Worm (Caenorhabditis elegans) whole organism, young adult: ENCODE measurements around the gene mab-5.
A peak's percentile ranks its signal among the peaks of the same experiment; 100 is the strongest.

ENCODE experiments used
- B0261.1 ChIP-seq: sonication (generic microtip); optimal IDR thresholded peaks from 2 replicates; lab custom pipeline; 2016; ENCODE audit warnings: mild to moderate bottlenecking, missing genetic modification characterization, moderate library complexity, missing compliant biosample characterization
- C17E4.6 ChIP-seq: fragments of 200-800 bp; sonication (Bioruptor generic); IDR thresholded peaks from 2 replicates; pipeline ENCODE4 v1.3.6; 2022; ENCODE audit warnings: missing genetic modification reagents, missing genetic modification characterization, missing compliant biosample characterization
- F23B12.7 ChIP-seq: sonication (generic microtip); optimal IDR thresholded peaks from 2 replicates; lab custom pipeline; 2017; ENCODE audit warnings: missing genetic modification characterization, mild to moderate bottlenecking, missing compliant biosample characterization, antibody characterized with exemption, moderate library complexity; ENCODE audit not compliant: insufficient read depth
- F33H1.4 ChIP-seq: fragments of 200-800 bp; sonication (Bioruptor generic); IDR thresholded peaks from 2 replicates; pipeline ENCODE4 v1.3.6; 2022; ENCODE audit warnings: missing genetic modification reagents, missing genetic modification characterization, missing compliant biosample characterization
- T07F8.4 ChIP-seq: sonication (generic microtip); optimal IDR thresholded peaks from 2 replicates; lab custom pipeline; 2016; ENCODE audit warnings: mild to moderate bottlenecking, missing genetic modification characterization, moderate library complexity, missing compliant biosample characterization
- T26A5.8 ChIP-seq: sonication (generic microtip); optimal IDR thresholded peaks from 2 replicates; lab custom pipeline; 2016; ENCODE audit warnings: missing genetic modification characterization, missing compliant biosample characterization
- Y67H2A.10 ChIP-seq: fragments of 200-800 bp; sonication (Bioruptor generic); conservative IDR thresholded peaks from 2 replicates; pipeline ENCODE4 v1.3.6; 2022; ENCODE audit warnings: missing genetic modification reagents, missing genetic modification characterization, missing compliant biosample characterization
- Y79H2A.3 ChIP-seq: fragments of 200-800 bp; sonication (Bioruptor generic); conservative IDR thresholded peaks from 2 replicates; pipeline ENCODE4 v1.3.6; 2022; ENCODE audit warnings: missing genetic modification reagents, missing genetic modification characterization, missing compliant biosample characterization
- Y95B8A.8 ChIP-seq: fragments of 200-800 bp; sonication (Bioruptor generic); IDR thresholded peaks from 2 replicates; pipeline ENCODE4 v1.3.6; 2022; ENCODE audit warnings: missing genetic modification reagents, missing genetic modification characterization, missing compliant biosample characterization
- aptf-3 ChIP-seq: fragments of 200-800 bp; sonication (Bioruptor generic); IDR thresholded peaks from 2 replicates; pipeline ENCODE4 v1.3.6; 2022; ENCODE audit warnings: missing genetic modification characterization, missing compliant biosample characterization
- attf-3 ChIP-seq: fragments of 200-800 bp; sonication (Bioruptor generic); conservative IDR thresholded peaks from 2 replicates; pipeline ENCODE4 v1.3.6; 2022; ENCODE audit warnings: missing genetic modification reagents, missing genetic modification characterization, missing compliant biosample characterization
- cebp-2 ChIP-seq: fragments of 200-800 bp; sonication (Bioruptor generic); IDR thresholded peaks from 2 replicates; pipeline ENCODE4 v1.3.6; 2022; ENCODE audit warnings: missing genetic modification characterization, missing compliant biosample characterization
- ceh-91 ChIP-seq: fragments of 200-800 bp; sonication (Bioruptor generic); IDR thresholded peaks from 2 replicates; pipeline ENCODE4 v1.3.6; 2022; ENCODE audit warnings: missing genetic modification reagents, missing genetic modification characterization, missing compliant biosample characterization
- chd-7 ChIP-seq: sonication (generic microtip); optimal IDR thresholded peaks from 2 replicates; lab custom pipeline; 2016; ENCODE audit warnings: mild to moderate bottlenecking, missing genetic modification characterization, moderate library complexity, missing compliant biosample characterization
- dpff-1 ChIP-seq: sonication (generic microtip); optimal IDR thresholded peaks from 2 replicates; lab custom pipeline; 2017; ENCODE audit warnings: mild to moderate bottlenecking, missing genetic modification characterization, missing compliant biosample characterization
- egl-44 ChIP-seq: fragments of 200-800 bp; sonication (Bioruptor generic); IDR thresholded peaks from 2 replicates; pipeline ENCODE4 v1.3.6; 2022; ENCODE audit warnings: missing genetic modification reagents, missing genetic modification characterization, missing compliant biosample characterization
- gei-17 ChIP-seq: fragments of 200-800 bp; sonication (Bioruptor generic); optimal IDR thresholded peaks from 2 replicates; lab custom pipeline; 2018; ENCODE audit warnings: mild to moderate bottlenecking, missing genetic modification characterization, missing compliant biosample characterization
- hmg-1.2 ChIP-seq: fragments of 200-800 bp; sonication (Bioruptor generic); IDR thresholded peaks from 2 replicates; pipeline ENCODE4 v1.3.6; 2022; ENCODE audit warnings: missing genetic modification reagents, missing genetic modification characterization, missing compliant biosample characterization
- hsf-1 ChIP-seq: fragments of 200-800 bp; sonication (Bioruptor generic); IDR thresholded peaks from 2 replicates; pipeline ENCODE4 v1.3.6; 2022; ENCODE audit warnings: missing genetic modification reagents, missing genetic modification characterization, missing compliant biosample characterization
- lag-1 ChIP-seq: fragments of 200-800 bp; sonication (Bioruptor generic); IDR thresholded peaks from 2 replicates; pipeline ENCODE4 v1.3.6; 2022; ENCODE audit warnings: missing genetic modification reagents, missing genetic modification characterization, missing compliant biosample characterization
- let-607 ChIP-seq, 2 experiments: fragments of 200-800 bp in 1 of 2; sonication (Bioruptor generic) in 1 of 2; sonication (generic microtip) in 1 of 2; optimal IDR thresholded peaks; 2 replicates each; lab custom pipeline; 2016 to 2018; ENCODE audit warnings: mild to moderate bottlenecking in 2 of 2, missing compliant biosample characterization in 2 of 2, missing genetic modification characterization in 2 of 2, moderate library complexity in 2 of 2, missing genotype in 1 of 2
- lin-26 ChIP-seq: fragments of 200-800 bp; sonication (Bioruptor generic); IDR thresholded peaks from 2 replicates; pipeline ENCODE4 v1.3.6; 2022; ENCODE audit warnings: missing genetic modification reagents, missing genetic modification characterization, missing compliant biosample characterization
- lir-1 ChIP-seq: fragments of 200-800 bp; sonication (Bioruptor generic); conservative IDR thresholded peaks from 2 replicates; pipeline ENCODE4 v1.3.6; 2022; ENCODE audit warnings: missing genetic modification reagents, missing genetic modification characterization, missing compliant biosample characterization
- lsy-27 ChIP-seq: sonication (generic microtip); optimal IDR thresholded peaks from 2 replicates; lab custom pipeline; 2017; ENCODE audit warnings: missing genetic modification characterization, mild to moderate bottlenecking, missing compliant biosample characterization, antibody characterized with exemption, missing genotype, borderline replicate concordance; ENCODE audit not compliant: insufficient read depth
- mes-4 ChIP-seq: sonication (generic microtip); optimal IDR thresholded peaks from 2 replicates; lab custom pipeline; 2016; ENCODE audit warnings: missing genotype, missing genetic modification characterization, missing compliant biosample characterization
- mxl-1 ChIP-seq: sonication (generic microtip); optimal IDR thresholded peaks from 2 replicates; lab custom pipeline; 2016; ENCODE audit warnings: missing genetic modification characterization, missing compliant biosample characterization
- nfya-2 ChIP-seq: fragments of 200-800 bp; sonication (Bioruptor generic); IDR thresholded peaks from 2 replicates; pipeline ENCODE4 v1.3.6; 2022; ENCODE audit warnings: missing genetic modification reagents, missing genetic modification characterization, missing compliant biosample characterization
- nfyb-1 ChIP-seq: fragments of 200-800 bp; sonication (Bioruptor generic); IDR thresholded peaks from 2 replicates; pipeline ENCODE4 v1.3.6; 2022; ENCODE audit warnings: missing genetic modification reagents, missing genetic modification characterization, missing compliant biosample characterization
- nhr-27 ChIP-seq: fragments of 200-800 bp; sonication (Bioruptor generic); optimal IDR thresholded peaks from 2 replicates; lab custom pipeline; 2018; ENCODE audit warnings: mild to moderate bottlenecking, missing genetic modification characterization, moderate library complexity, missing compliant biosample characterization
- nhr-80 ChIP-seq: sonication (generic microtip); optimal IDR thresholded peaks from 2 replicates; lab custom pipeline; 2016; ENCODE audit warnings: missing genetic modification characterization, missing compliant biosample characterization
- pbrm-1 ChIP-seq: fragments of 200-800 bp; sonication (Bioruptor generic); IDR thresholded peaks from 2 replicates; pipeline ENCODE4 v1.3.6; 2022; ENCODE audit warnings: missing genetic modification reagents, missing genetic modification characterization, missing compliant biosample characterization
- repo-1 ChIP-seq: sonication (generic microtip); optimal IDR thresholded peaks from 2 replicates; lab custom pipeline; 2017; ENCODE audit warnings: mild to moderate bottlenecking, missing genetic modification characterization, missing compliant biosample characterization
- sdz-38 ChIP-seq: sonication (generic microtip); optimal IDR thresholded peaks from 2 replicates; lab custom pipeline; 2016; ENCODE audit warnings: missing genotype, missing genetic modification characterization, missing compliant biosample characterization
- snpc-1.1 ChIP-seq: sonication (generic microtip); optimal IDR thresholded peaks from 2 replicates; lab custom pipeline; 2017; ENCODE audit warnings: missing genetic modification characterization, mild to moderate bottlenecking, missing compliant biosample characterization, antibody characterized with exemption, moderate library complexity, missing genotype, missing genetic modification reagents; ENCODE audit not compliant: insufficient read depth
- snpc-3.4 ChIP-seq: sonication (generic microtip); optimal IDR thresholded peaks from 2 replicates; lab custom pipeline; 2017; ENCODE audit warnings: missing genetic modification characterization, mild to moderate bottlenecking, missing compliant biosample characterization, antibody characterized with exemption, moderate library complexity, missing genotype, missing genetic modification reagents
- snpc-4 ChIP-seq, 5 experiments: fragments of 150-350 bp in 1 of 5; sonication (generic microtip) in 4 of 5; optimal IDR thresholded peaks; 2 replicates each; lab custom pipeline; 2014 to 2018; ENCODE audit warnings: missing genetic modification characterization in 5 of 5, missing biosample characterization in 3 of 5, antibody characterized with exemption in 2 of 5, mild to moderate bottlenecking in 2 of 5, missing compliant biosample characterization in 2 of 5, missing genotype in 2 of 5, moderate library complexity in 2 of 5, missing genetic modification reagents in 1 of 5
- tbx-9 ChIP-seq: sonication (generic microtip); optimal IDR thresholded peaks from 2 replicates; lab custom pipeline; 2016; ENCODE audit warnings: borderline replicate concordance, missing genetic modification characterization, inconsistent platforms, missing compliant biosample characterization
- tlf-1 ChIP-seq: fragments of 200-800 bp; sonication (Bioruptor generic); optimal IDR thresholded peaks from 2 replicates; lab custom pipeline; 2018; ENCODE audit warnings: mild to moderate bottlenecking, missing genetic modification characterization, missing compliant biosample characterization
- unc-130 ChIP-seq: sonication (generic microtip); optimal IDR thresholded peaks from 2 replicates; lab custom pipeline; 2016; ENCODE audit warnings: missing genetic modification reagents, missing genetic modification characterization, missing compliant biosample characterization
- xnd-1 ChIP-seq: sonication (generic microtip); optimal IDR thresholded peaks from 2 replicates; lab custom pipeline; 2016; ENCODE audit warnings: missing genotype, missing genetic modification reagents, missing genetic modification characterization, missing compliant biosample characterization
- ztf-22 ChIP-seq: fragments of 200-800 bp; sonication (Bioruptor generic); optimal IDR thresholded peaks from 2 replicates; lab custom pipeline; 2018; ENCODE audit warnings: mild to moderate bottlenecking, missing genetic modification characterization, moderate library complexity, missing compliant biosample characterization
- ztf-28 ChIP-seq: fragments of 200-800 bp; sonication (Bioruptor generic); IDR thresholded peaks from 2 replicates; pipeline ENCODE4 v1.3.6; 2022; ENCODE audit warnings: missing genetic modification reagents, missing genetic modification characterization, missing compliant biosample characterization
- ztf-3 ChIP-seq: fragments of 200-800 bp; sonication (Bioruptor generic); optimal IDR thresholded peaks from 2 replicates; lab custom pipeline; 2018; ENCODE audit warnings: mild to moderate bottlenecking, missing genetic modification characterization, missing compliant biosample characterization

mab-5 gene

ce11 chrIII:7809033-7809432 lies 25.8 kb upstream of the mab-5 start:
- TF ChIP-seq let-607 (tag; optimal IDR thresholded peaks at IDR 0.05; lab: Kevin White, UChicago) (no peak), ztf-3 (GFP tag; lab: Kevin White, UChicago) (no peak), egl-44 (GFP tag; lab: Robert Waterston, UW) (no peak)

- TF ChIP-seq nfyb-1 (GFP tag; lab: Robert Waterston, UW) (no peak), repo-1 (tag; lab: Kevin White, UChicago) (no peak), gei-17 (GFP tag; lab: Kevin White, UChicago) (no peak), tbx-9 (tag; lab: Kevin White, UChicago) (no peak), dpff-1 (tag; lab: Kevin White, UChicago) (no peak), aptf-3 (GFP tag; lab: Robert Waterston, UW) (no peak), C17E4.6 (GFP tag; lab: Robert Waterston, UW) (no peak)
Measured at ce11 chrIII:7806947-7807346, 23.7 kb upstream of the mab-5 start.

ce11 chrIII:7805253-7805652 lies 22.0 kb upstream of the mab-5 start:
- TF ChIP-seq chd-7 (no peak), ceh-91 (no peak), nhr-80 (tag; lab: Kevin White, UChicago) (no peak), B0261.1 (tag; lab: Kevin White, UChicago) (no peak), unc-130 (GFP tag; lab: Kevin White, UChicago) (no peak), nfya-2 (GFP tag; lab: Robert Waterston, UW) (no peak), snpc-4 (GFP tag; optimal IDR thresholded peaks at IDR 0.05; lab: Kevin White, UChicago) (no peak), snpc-4 (tag; optimal IDR thresholded peaks at IDR 0.05; lab: Kevin White, UChicago) (no peak)

ce11 chrIII:7795311-7795710 lies 12.1 kb upstream of the mab-5 start, which contains the start of gene cyk-7:
Gene cyk-7 (minus strand): TSS chrIII:7795409.
- TF ChIP-seq Y79H2A.3 (GFP tag; lab: Robert Waterston, UW) (no peak), Y67H2A.10 (no peak), Y95B8A.8 (GFP tag; lab: Robert Waterston, UW) (no peak), attf-3 (peak; percentile 44; the same call in 1 of the 2 replicates), ztf-28 (GFP tag; lab: Robert Waterston, UW) (no peak), T07F8.4 (no peak), lin-26 (GFP tag; lab: Robert Waterston, UW) (no peak), T26A5.8 (tag; lab: Kevin White, UChicago) (no peak), let-607 (tag; optimal IDR thresholded peaks at IDR 0.05; lab: Kevin White, UChicago) (no peak), tbx-9 (tag; lab: Kevin White, UChicago) (no peak), tlf-1 (GFP tag; lab: Kevin White, UChicago) (peak; percentile 26), F23B12.7 (tag; lab: Kevin White, UChicago) (peak; percentile 51), lag-1 (no peak), nhr-27 (no peak), snpc-1.1 (tag; lab: Kevin White, UChicago) (peak; percentile 24), mxl-1 (no peak), lir-1 (GFP tag; lab: Robert Waterston, UW) (no peak), snpc-3.4 (peak; percentile 55), B0261.1 (tag; lab: Kevin White, UChicago) (no peak), pbrm-1 (peak; percentile 25; the same call in 1 of the 2 replicates), ztf-22 (GFP tag; lab: Kevin White, UChicago) (no peak), mes-4 (tag; lab: Kevin White, UChicago) (no peak), F33H1.4 (GFP tag; lab: Robert Waterston, UW) (peak; percentile 69), lsy-27 (tag; lab: Kevin White, UChicago) (no peak), hmg-1.2 (no peak), xnd-1 (tag; lab: Kevin White, UChicago) (peak; percentile 69), hsf-1 (GFP tag; lab: Robert Waterston, UW) (0 out of 2 replicates have a peak, but pooled peaks have one; percentile 42), sdz-38 (tag; lab: Kevin White, UChicago) (no peak), cebp-2 (no peak)
